Worm (Caenorhabditis elegans): ENCODE data around the gene T02D1.7.
A peak's percentile ranks its signal among the peaks of the same experiment; 100 is the strongest.

The T02D1.7 gene

ce11 chrIV:17399455-17399854 lies 7.5 kb downstream of the T02D1.7 start, which contains the start of gene T02D1.4:
Gene T02D1.4, plus strand, starts transcription at chrIV:17399755.
- TF ChIP-seq drap-1 (GFP tag; optimal IDR thresholded peaks at IDR 0.05) (no peak), nhr-28 (tag; optimal IDR thresholded peaks at IDR 0.05) (no peak), snpc-4 (tag; optimal IDR thresholded peaks at IDR 0.05) (no peak), elt-1 (tag; optimal IDR thresholded peaks at IDR 0.05; ENCODE audit: borderline replicate concordance, insufficient read depth) (no peak), nhr-12 (tag; optimal IDR thresholded peaks at IDR 0.05) (no peak)

- TF ChIP-seq tbx-8 (GFP tag; optimal IDR thresholded peaks at IDR 0.05) (no peak), flh-1 (GFP tag; optimal IDR thresholded peaks at IDR 0.05) (no peak)
Measured at ce11 chrIV:17395910-17396309, 11.0 kb downstream of the T02D1.7 start, which contains the start of gene sru-15. Gene sru-15, plus strand, starts transcription at chrIV:17396210.

ce11 chrIV:17387442-17387967 lies 19.4 kb downstream of the T02D1.7 start, which contains the start of gene T02D1.8:
Gene T02D1.8, minus strand, starts transcription at chrIV:17387492.
- TF ChIP-seq hlh-1 (tag; optimal IDR thresholded peaks at IDR 0.05) (peak; percentile 25), cnd-1 (tag; optimal IDR thresholded peaks at IDR 0.05) (no peak), zip-8 (tag; optimal IDR thresholded peaks at IDR 0.05) (no peak), drap-1 (GFP tag; optimal IDR thresholded peaks at IDR 0.05) (no peak), mep-1 (tag; optimal IDR thresholded peaks at IDR 0.05) (no peak), bed-3 (GFP tag; optimal IDR thresholded peaks at IDR 0.05) (no peak), ham-2 (GFP tag; optimal IDR thresholded peaks at IDR 0.05) (no peak)

- TF ChIP-seq cnd-1 (tag; optimal IDR thresholded peaks at IDR 0.05) (no peak), lin-13 (tag; optimal IDR thresholded peaks at IDR 0.05) (no peak)
Measured at ce11 chrIV:17383046-17383445, 23.9 kb downstream of the T02D1.7 start, which contains the start of gene C30H6.12. Gene C30H6.12, plus strand, starts transcription at chrIV:17383346.

- no peak for TF ChIP-seq M03D4.4 (tag; optimal IDR thresholded peaks at IDR 0.05)
- TF ChIP-seq ham-2 (GFP tag; optimal IDR thresholded peaks at IDR 0.05): no peak
- TF ChIP-seq nhr-28 (tag; optimal IDR thresholded peaks at IDR 0.05): no peak
- no peak for TF ChIP-seq unc-39 (tag; optimal IDR thresholded peaks at IDR 0.05)
- TF ChIP-seq ztf-11 (tag; optimal IDR thresholded peaks at IDR 0.05): no peak
- no peak for TF ChIP-seq nhr-76 (tag; optimal IDR thresholded peaks at IDR 0.05)
- no peak for TF ChIP-seq unc-120 (tag; optimal IDR thresholded peaks at IDR 0.05; ENCODE audit: poor library complexity, severe bottlenecking)
- TF ChIP-seq hlh-1 (tag; optimal IDR thresholded peaks at IDR 0.05): no peak
- TF ChIP-seq tbx-8 (GFP tag; optimal IDR thresholded peaks at IDR 0.05): no peak
Measured at ce11 chrIV:17382029-17382428, 24.9 kb downstream of the T02D1.7 start, which contains the start of gene C30H6.8. Gene C30H6.8, plus strand, starts transcription at chrIV:17382329.

- TF ChIP-seq ces-1 (GFP tag; optimal IDR thresholded peaks at IDR 0.05) (peak; percentile 41), drap-1 (GFP tag; optimal IDR thresholded peaks at IDR 0.05) (no peak), pha-4 (tag; optimal IDR thresholded peaks at IDR 0.05) (peak; percentile 38), sem-2 (GFP tag; optimal IDR thresholded peaks at IDR 0.05) (no peak), lsy-2 (tag; optimal IDR thresholded peaks at IDR 0.05) (peak; percentile 31), cnd-1 (tag; optimal IDR thresholded peaks at IDR 0.05) (no peak), elt-1 (tag; optimal IDR thresholded peaks at IDR 0.05; ENCODE audit: borderline replicate concordance, insufficient read depth) (no peak), mep-1 (tag; optimal IDR thresholded peaks at IDR 0.05) (peak; percentile 22), nhr-12 (tag; optimal IDR thresholded peaks at IDR 0.05) (no peak)
Measured at ce11 chrIV:17380061-17380680, 26.8 kb downstream of the T02D1.7 start, which contains the start of the genes C30H6.9 and dlat-2. Gene C30H6.9, minus strand, starts transcription at chrIV:17380170. Gene dlat-2, plus strand, starts transcription at chrIV:17380626.

- TF ChIP-seq bed-3 (GFP tag; optimal IDR thresholded peaks at IDR 0.05): no peak
- no peak for TF ChIP-seq drap-1 (GFP tag; optimal IDR thresholded peaks at IDR 0.05)
- TF ChIP-seq mab-5 (tag; optimal IDR thresholded peaks at IDR 0.05): no peak
- no peak for TF ChIP-seq lin-32 (GFP tag; optimal IDR thresholded peaks at IDR 0.05)
- TF ChIP-seq cnd-1 (tag; optimal IDR thresholded peaks at IDR 0.05): no peak
- no peak for TF ChIP-seq mep-1 (tag; optimal IDR thresholded peaks at IDR 0.05)
- no peak for TF ChIP-seq ztf-11 (tag; optimal IDR thresholded peaks at IDR 0.05)
- no peak for TF ChIP-seq ces-1 (GFP tag; optimal IDR thresholded peaks at IDR 0.05)
- TF ChIP-seq nhr-28 (tag; optimal IDR thresholded peaks at IDR 0.05): no peak
- no peak for TF ChIP-seq pha-4 (tag; optimal IDR thresholded peaks at IDR 0.05)
- TF ChIP-seq mls-2 (tag; optimal IDR thresholded peaks at IDR 0.05): no peak
- no peak for TF ChIP-seq nhr-76 (tag; optimal IDR thresholded peaks at IDR 0.05)
- no peak for TF ChIP-seq elt-1 (tag; optimal IDR thresholded peaks at IDR 0.05; ENCODE audit: borderline replicate concordance, insufficient read depth)
- TF ChIP-seq tbx-8 (GFP tag; optimal IDR thresholded peaks at IDR 0.05): no peak
- TF ChIP-seq unc-39 (tag; optimal IDR thresholded peaks at IDR 0.05): no peak
- TF ChIP-seq nhr-237 (tag; optimal IDR thresholded peaks at IDR 0.05): no peak
Measured at ce11 chrIV:17376127-17376526, 30.8 kb downstream of the T02D1.7 start, which contains the start of gene haf-1. Gene haf-1, plus strand, starts transcription at chrIV:17376427.

All from whole organism, mixed stage, embryonic.